Worm (Caenorhabditis elegans): Measurements from ENCODE around the gene asp-8.

DNA sequence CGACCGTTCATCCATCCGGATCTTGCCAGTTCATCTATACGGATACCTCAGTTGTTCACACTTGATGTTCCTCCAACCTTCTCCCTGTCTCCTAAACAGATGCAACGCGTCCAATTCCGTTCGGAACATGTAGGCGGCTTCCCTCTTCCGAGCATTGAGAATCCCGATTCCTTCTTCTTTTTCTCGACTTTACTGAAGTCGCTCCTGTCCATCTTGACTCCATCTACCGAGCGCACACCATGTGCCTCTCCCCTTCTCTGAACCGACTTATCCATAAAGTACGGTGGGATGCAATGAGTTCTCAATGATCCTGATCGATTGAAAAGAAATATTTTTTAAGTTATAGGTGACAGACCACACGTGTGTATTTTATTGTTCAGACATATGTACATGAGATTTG is 32.3 kb upstream of the asp-8 start:
- TF ChIP-seq elt-2 (tag; optimal IDR thresholded peaks at IDR 0.05) = no peak
- TF ChIP-seq fkh-10 (GFP tag; optimal IDR thresholded peaks at IDR 0.05) = no peak
- no peak for TF ChIP-seq mec-3 (tag; optimal IDR thresholded peaks at IDR 0.05; ENCODE audit: borderline replicate concordance)
- no peak for TF ChIP-seq F13H6.1 (tag; optimal IDR thresholded peaks at IDR 0.05)
- TF ChIP-seq gmeb-2 (tag; optimal IDR thresholded peaks at IDR 0.05) = no peak
- TF ChIP-seq nhr-11 (tag; optimal IDR thresholded peaks at IDR 0.05) = no peak
- TF ChIP-seq sox-2 (GFP tag; IDR thresholded peaks at IDR 0.05) = no peak

Data from whole organism, late embryonic.